Worm (Caenorhabditis elegans) whole organism, L1 larva: ENCODE data around the gene din-1.

Experiments
- C16A3.4 ChIP-seq: fragments of 150-350 bp; optimal IDR thresholded peaks from 2 replicates; lab custom pipeline; 2014; ENCODE audit warnings: missing biosample characterization, missing genetic modification characterization
- ama-1 ChIP-seq: fragments of 150-350 bp; optimal IDR thresholded peaks from 2 replicates; lab custom pipeline; 2014
- blmp-1 ChIP-seq: fragments of 150-350 bp; optimal IDR thresholded peaks from 2 replicates; lab custom pipeline; 2014; ENCODE audit warnings: missing biosample characterization, missing genetic modification characterization
- ces-1 ChIP-seq: fragments of 150-350 bp; optimal IDR thresholded peaks from 2 replicates; lab custom pipeline; 2014; ENCODE audit warnings: missing biosample characterization, missing genetic modification reagents, missing genetic modification characterization
- dpl-1 ChIP-seq, 3 experiments: fragments of 150-350 bp in 2 of 3; sonication (generic microtip) in 1 of 3; optimal IDR thresholded peaks; 2 replicates each; lab custom pipeline; 2014 to 2017; ENCODE audit warnings: missing biosample characterization in 3 of 3, missing genetic modification characterization in 3 of 3, missing genetic modification reagents in 3 of 3
- dsc-1 ChIP-seq: sonication (generic microtip); optimal IDR thresholded peaks from 2 replicates; lab custom pipeline; 2016; ENCODE audit warnings: mild to moderate bottlenecking, missing genetic modification characterization, missing compliant biosample characterization
- efl-1 ChIP-seq, 4 experiments: fragments of 150-350 bp; optimal IDR thresholded peaks in 3 of 4; peaks in 1 of 4; 1 replicate in 1 of 4; 2 replicates in 3 of 4; lab custom pipeline; 2014; ENCODE audit warnings: missing biosample characterization in 2 of 4, missing genetic modification characterization in 2 of 4, missing genetic modification reagents in 2 of 4
- efl-3 ChIP-seq: fragments of 200-800 bp; sonication (Bioruptor generic); optimal IDR thresholded peaks from 2 replicates; lab custom pipeline; 2018; ENCODE audit warnings: mild to moderate bottlenecking, missing genetic modification characterization, missing compliant biosample characterization
- egl-13 ChIP-seq: sonication (generic microtip); optimal IDR thresholded peaks from 2 replicates; lab custom pipeline; 2016; ENCODE audit warnings: missing genotype, missing genetic modification reagents, missing genetic modification characterization, missing compliant biosample characterization
- egl-27 ChIP-seq, 2 experiments: fragments of 150-350 bp in 1 of 2; sonication (generic microtip); optimal IDR thresholded peaks; 3 replicates each; lab custom pipeline; 2017 to 2018; ENCODE audit warnings: missing biosample characterization in 2 of 2, missing genetic modification characterization in 2 of 2, missing genetic modification reagents in 2 of 2
- elt-2 ChIP-seq: sonication (generic microtip); optimal IDR thresholded peaks from 2 replicates; lab custom pipeline; 2016; ENCODE audit warnings: missing genetic modification characterization, mild to moderate bottlenecking, inconsistent platforms, missing compliant biosample characterization, missing genetic modification reagents
- ets-5 ChIP-seq: fragments of 200-800 bp; sonication (Bioruptor generic); IDR thresholded peaks from 2 replicates; pipeline ENCODE4 v1.3.6; 2022; ENCODE audit warnings: missing genetic modification characterization, missing compliant biosample characterization
- fkh-10 ChIP-seq: sonication (generic microtip); optimal IDR thresholded peaks from 2 replicates; lab custom pipeline; 2017; ENCODE audit warnings: missing biosample characterization, missing genetic modification reagents, missing genetic modification characterization
- grh-1 ChIP-seq: fragments of 200-800 bp; sonication (Bioruptor generic); IDR thresholded peaks from 2 replicates; pipeline ENCODE4 v1.3.6; 2022; ENCODE audit warnings: missing genetic modification reagents, missing genetic modification characterization, missing compliant biosample characterization
- isw-1 ChIP-seq: fragments of 200-800 bp; sonication (Bioruptor generic); IDR thresholded peaks from 2 replicates; pipeline ENCODE4 v1.3.6; 2022; ENCODE audit warnings: missing genetic modification characterization, missing compliant biosample characterization
- jun-1 ChIP-seq: fragments of 150-350 bp; optimal IDR thresholded peaks from 2 replicates; lab custom pipeline; 2014; ENCODE audit warnings: missing biosample characterization, missing genetic modification reagents, missing genetic modification characterization
- lin-14 ChIP-seq: fragments of 200-800 bp; sonication (Bioruptor generic); optimal IDR thresholded peaks from 2 replicates; lab custom pipeline; 2018; ENCODE audit warnings: mild to moderate bottlenecking, missing genetic modification characterization, moderate library complexity, missing compliant biosample characterization
- lin-35 ChIP-seq, 2 experiments: fragments of 150-350 bp; optimal IDR thresholded peaks; 2 replicates each; lab custom pipeline; 2014; ENCODE audit warnings: missing biosample characterization in 2 of 2, missing genetic modification characterization in 2 of 2, missing genetic modification reagents in 2 of 2
- lsy-2 ChIP-seq, 2 experiments: fragments of 150-350 bp; optimal IDR thresholded peaks; 2 replicates each; lab custom pipeline; 2014; ENCODE audit warnings: missing biosample characterization in 2 of 2, missing genetic modification characterization in 2 of 2
- mdl-1 ChIP-seq, 2 experiments: fragments of 150-350 bp; optimal IDR thresholded peaks; 2 replicates each; lab custom pipeline; 2014 to 2017; ENCODE audit warnings: missing biosample characterization in 2 of 2, missing genetic modification characterization in 2 of 2, inconsistent platforms in 1 of 2
- mef-2 ChIP-seq: fragments of 150-350 bp; optimal IDR thresholded peaks from 2 replicates; lab custom pipeline; 2014; ENCODE audit warnings: missing biosample characterization, missing genetic modification characterization
- mep-1 ChIP-seq: fragments of 150-350 bp; optimal IDR thresholded peaks from 2 replicates; lab custom pipeline; 2014; ENCODE audit warnings: missing biosample characterization, missing genetic modification characterization
- nhr-11 ChIP-seq: fragments of 150-350 bp; optimal IDR thresholded peaks from 2 replicates; lab custom pipeline; 2014; ENCODE audit warnings: missing biosample characterization, missing genetic modification characterization
- nhr-20 ChIP-seq: sonication (generic microtip); optimal IDR thresholded peaks from 2 replicates; lab custom pipeline; 2016; ENCODE audit warnings: mild to moderate bottlenecking, missing genetic modification characterization, missing compliant biosample characterization
- nhr-237 ChIP-seq: fragments of 150-350 bp; optimal IDR thresholded peaks from 2 replicates; lab custom pipeline; 2014; ENCODE audit warnings: missing biosample characterization, missing genetic modification characterization
- nhr-28 ChIP-seq: fragments of 150-350 bp; optimal IDR thresholded peaks from 2 replicates; lab custom pipeline; 2014; ENCODE audit warnings: missing biosample characterization, missing genetic modification characterization
- nhr-47 ChIP-seq: sonication (generic microtip); optimal IDR thresholded peaks from 2 replicates; lab custom pipeline; 2016; ENCODE audit warnings: mild to moderate bottlenecking, missing genetic modification characterization, moderate library complexity, missing compliant biosample characterization
- nhr-71 ChIP-seq: sonication (generic microtip); optimal IDR thresholded peaks from 2 replicates; lab custom pipeline; 2016; ENCODE audit warnings: mild to moderate bottlenecking, missing genetic modification characterization, moderate library complexity, missing compliant biosample characterization
- nhr-76 ChIP-seq: sonication (generic microtip); optimal IDR thresholded peaks from 2 replicates; lab custom pipeline; 2017; ENCODE audit warnings: missing biosample characterization, missing genetic modification characterization
- nhr-77 ChIP-seq: fragments of 150-350 bp; optimal IDR thresholded peaks from 2 replicates; lab custom pipeline; 2014; ENCODE audit warnings: missing biosample characterization, missing genetic modification characterization
- nhr-84 ChIP-seq: sonication (generic microtip); optimal IDR thresholded peaks from 2 replicates; lab custom pipeline; 2017; ENCODE audit warnings: missing biosample characterization, missing genetic modification characterization
- nhr-85 ChIP-seq: sonication (generic microtip); peaks from one replicate; lab custom pipeline; 2016; ENCODE audit warnings: missing genetic modification characterization, inconsistent platforms, missing compliant biosample characterization
- pag-3 ChIP-seq: sonication (generic microtip); optimal IDR thresholded peaks from 2 replicates; lab custom pipeline; 2017; ENCODE audit warnings: missing genetic modification characterization, mild to moderate bottlenecking, missing compliant biosample characterization, antibody characterized with exemption, borderline replicate concordance; ENCODE audit not compliant: insufficient read depth
- pax-3 ChIP-seq: fragments of 200-800 bp; sonication (Bioruptor generic); optimal IDR thresholded peaks from 2 replicates; lab custom pipeline; 2018; ENCODE audit warnings: mild to moderate bottlenecking, missing genetic modification characterization, moderate library complexity, missing compliant biosample characterization
- rnt-1 ChIP-seq: sonication (generic microtip); optimal IDR thresholded peaks from 2 replicates; lab custom pipeline; 2016; ENCODE audit warnings: mild to moderate bottlenecking, missing genetic modification characterization, moderate library complexity, missing compliant biosample characterization
- skn-1 ChIP-seq: fragments of 150-350 bp; optimal IDR thresholded peaks from 2 replicates; lab custom pipeline; 2014; ENCODE audit warnings: missing biosample characterization, missing genetic modification characterization
- snu-23 ChIP-seq: sonication (generic microtip); optimal IDR thresholded peaks from 2 replicates; lab custom pipeline; 2016; ENCODE audit warnings: missing genetic modification characterization, missing compliant biosample characterization
- sup-37 ChIP-seq: fragments of 200-800 bp; sonication (Bioruptor generic); optimal IDR thresholded peaks from 2 replicates; lab custom pipeline; 2018; ENCODE audit warnings: mild to moderate bottlenecking, missing genetic modification characterization, missing compliant biosample characterization
- swsn-7 ChIP-seq: sonication (generic microtip); optimal IDR thresholded peaks from 2 replicates; lab custom pipeline; 2016; ENCODE audit warnings: missing genetic modification characterization, missing compliant biosample characterization
- unc-130 ChIP-seq: fragments of 150-350 bp; optimal IDR thresholded peaks from 2 replicates; lab custom pipeline; 2017; ENCODE audit warnings: missing biosample characterization, missing genetic modification characterization, inconsistent platforms
- unc-30 ChIP-seq: sonication (generic microtip); optimal IDR thresholded peaks from 2 replicates; lab custom pipeline; 2017; ENCODE audit warnings: missing biosample characterization, missing genetic modification characterization
- unc-62 ChIP-seq: fragments of 150-350 bp; optimal IDR thresholded peaks from 2 replicates; lab custom pipeline; 2014; ENCODE audit warnings: missing biosample characterization, missing genetic modification reagents, missing genetic modification characterization
- unc-98 ChIP-seq: fragments of 200-800 bp; sonication (Bioruptor generic); IDR thresholded peaks from 2 replicates; pipeline ENCODE4 v1.3.6; 2022; ENCODE audit warnings: missing genetic modification characterization, missing compliant biosample characterization
- zip-4 ChIP-seq: fragments of 200-800 bp; sonication (Bioruptor generic); optimal IDR thresholded peaks from 2 replicates; lab custom pipeline; 2018; ENCODE audit warnings: mild to moderate bottlenecking, missing genetic modification characterization, moderate library complexity, missing compliant biosample characterization
- ztf-4 ChIP-seq: fragments of 150-350 bp; optimal IDR thresholded peaks from 2 replicates; lab custom pipeline; 2014; ENCODE audit warnings: missing biosample characterization, missing genetic modification characterization

din-1 gene

DNA sequence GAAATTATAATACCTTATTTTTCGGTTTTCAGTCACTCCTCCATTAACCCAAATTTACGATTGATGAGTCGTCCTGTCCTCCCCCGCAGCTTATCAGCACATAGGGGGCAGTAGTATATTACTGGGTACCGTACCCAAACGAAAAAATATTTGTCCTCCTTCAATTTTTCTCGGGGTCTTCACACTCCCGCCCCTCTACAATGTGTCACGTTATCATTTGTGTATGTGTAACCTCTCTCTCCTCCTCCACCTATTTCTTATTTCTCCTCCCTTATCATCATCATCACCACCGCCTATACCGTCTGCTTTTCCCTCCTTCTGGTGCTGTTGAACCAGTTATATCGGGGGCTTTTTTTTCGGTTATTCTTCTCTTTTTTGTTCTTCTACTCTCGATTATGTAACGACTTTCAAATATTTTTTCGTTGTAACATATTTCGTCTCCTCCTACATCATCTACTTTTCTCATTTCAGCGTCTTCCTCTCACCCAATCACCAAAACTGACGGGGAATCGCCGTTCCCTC lies 12.9 kb upstream of the din-1 start, which contains the start of gene ghi-1:
ghi-1 (plus strand) TSS at position 472 of the 522 bp plus-strand sequence.
- peak; percentile 44 for TF ChIP-seq elt-2 (tag; lab: Kevin White, UChicago)
- TF ChIP-seq nhr-20 (tag; lab: Kevin White, UChicago): peak; percentile 3
- TF ChIP-seq ces-1 (GFP tag; lab: Kevin White, UChicago): no peak
- peak in 1 of 2 experiments; percentile 53 for TF ChIP-seq lsy-2 (tag; optimal IDR thresholded peaks at IDR 0.05; lab: Kevin White, UChicago)
- TF ChIP-seq efl-3 (GFP tag; lab: Kevin White, UChicago): no peak
- TF ChIP-seq egl-27 (tag; optimal IDR thresholded peaks at IDR 0.05; lab: Kevin White, UChicago): no peak
- TF ChIP-seq snu-23 (GFP tag; lab: Kevin White, UChicago): peak; percentile 16
- no peak for TF ChIP-seq rnt-1 (tag; lab: Kevin White, UChicago)
- TF ChIP-seq mdl-1 (tag; optimal IDR thresholded peaks at IDR 0.05; lab: Kevin White, UChicago): peak in 1 of 2 experiments; percentile 29
- no peak for TF ChIP-seq swsn-7 (tag; lab: Kevin White, UChicago)
- TF ChIP-seq blmp-1 (tag; lab: Kevin White, UChicago): no peak
- TF ChIP-seq fkh-10 (GFP tag; lab: Kevin White, UChicago): no peak
- TF ChIP-seq ama-1 (lab: Kevin White, UChicago): no peak
- TF ChIP-seq jun-1 (tag; lab: Kevin White, UChicago): no peak
- peak; percentile 12 for TF ChIP-seq nhr-71 (tag; lab: Kevin White, UChicago)
- TF ChIP-seq lin-14 (GFP tag; lab: Kevin White, UChicago): peak; percentile 12
- TF ChIP-seq efl-1 (optimal IDR thresholded peaks at IDR 0.05; lab: Kevin White, UChicago): no peak
- peak in 1 of 2 experiments; percentile 91 for TF ChIP-seq efl-1 (GFP tag; optimal IDR thresholded peaks at IDR 0.05 in 1 of 2; lab: Kevin White, UChicago)
- no peak for TF ChIP-seq zip-4 (GFP tag; lab: Kevin White, UChicago)
- TF ChIP-seq ets-5 (GFP tag; lab: Robert Waterston, UW): no peak
- peak; percentile 76 for TF ChIP-seq nhr-85 (tag; lab: Kevin White, UChicago)
- TF ChIP-seq nhr-11 (tag; lab: Kevin White, UChicago): no peak
- TF ChIP-seq lin-35 (GFP tag; optimal IDR thresholded peaks at IDR 0.05; lab: Kevin White, UChicago): peak in 1 of 2 experiments; percentile 38
- TF ChIP-seq unc-130: no peak
- no peak for TF ChIP-seq unc-98 (GFP tag; lab: Robert Waterston, UW)
- no peak for TF ChIP-seq nhr-28
- no peak for TF ChIP-seq dsc-1
- TF ChIP-seq C16A3.4 (tag; lab: Kevin White, UChicago): no peak
- peak; percentile 10 for TF ChIP-seq skn-1 (tag; lab: Kevin White, UChicago)
- no peak for TF ChIP-seq mef-2 (tag; lab: Kevin White, UChicago)
- no peak for TF ChIP-seq egl-13 (tag; lab: Kevin White, UChicago)

DNA sequence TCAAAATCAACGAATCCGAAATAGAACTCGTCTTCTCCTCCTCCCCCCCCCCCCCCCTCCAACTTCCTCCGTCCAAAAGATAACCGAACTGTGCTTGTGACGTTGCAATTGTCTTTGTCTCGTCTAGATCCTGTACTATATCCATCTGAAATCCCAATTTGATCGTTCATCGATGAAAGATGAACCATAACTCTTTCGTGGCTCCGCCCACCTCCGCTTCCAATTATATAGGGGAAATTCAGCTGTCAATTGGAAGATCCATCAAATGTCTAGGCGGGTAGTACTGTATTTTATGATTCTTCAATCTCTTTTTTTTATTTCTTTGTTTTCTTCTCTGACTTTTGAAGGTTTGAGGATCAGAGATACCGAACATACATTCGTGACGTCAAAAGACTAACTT lies 12.0 kb upstream of the din-1 start:
- TF ChIP-seq unc-30 (tag; lab: Kevin White, UChicago) (no peak), dpl-1 (GFP tag; optimal IDR thresholded peaks at IDR 0.05; lab: Kevin White, UChicago) (no peak), rnt-1 (tag; lab: Kevin White, UChicago) (no peak), sup-37 (GFP tag; lab: Kevin White, UChicago) (no peak), lsy-2 (tag; optimal IDR thresholded peaks at IDR 0.05; lab: Kevin White, UChicago) (peak in 1 of 2 experiments; percentile 4), unc-98 (GFP tag; lab: Robert Waterston, UW) (no peak), unc-62 (GFP tag; lab: Kevin White, UChicago) (no peak), nhr-84 (tag; lab: Kevin White, UChicago) (no peak), mep-1 (no peak), isw-1 (GFP tag; lab: Robert Waterston, UW) (no peak), ama-1 (lab: Kevin White, UChicago) (no peak), pax-3 (no peak), nhr-76 (tag; lab: Kevin White, UChicago) (no peak), nhr-28 (no peak), egl-27 (tag; optimal IDR thresholded peaks at IDR 0.05; lab: Kevin White, UChicago) (no peak), lin-14 (GFP tag; lab: Kevin White, UChicago) (peak; percentile 17), mef-2 (tag; lab: Kevin White, UChicago) (no peak), nhr-47 (tag; lab: Kevin White, UChicago) (no peak), C16A3.4 (tag; lab: Kevin White, UChicago) (no peak), grh-1 (GFP tag; lab: Robert Waterston, UW) (no peak), pag-3 (no peak), nhr-85 (tag; lab: Kevin White, UChicago) (peak; percentile 75), nhr-237 (no peak), nhr-77 (tag; lab: Kevin White, UChicago) (no peak), ztf-4 (tag; lab: Kevin White, UChicago) (no peak)
- TF ChIP-seq, all 84 proteins: peak for 3
